Worm (Caenorhabditis elegans) whole organism, L1 larva: Measurements from ENCODE around the gene Y39A1A.18.

ENCODE experiments used
- Y116A8C.19 ChIP-seq: sonication (generic microtip); optimal IDR thresholded peaks from 2 replicates; lab custom pipeline; 2016; ENCODE audit warnings: missing compliant biosample characterization, missing genetic modification characterization, borderline replicate concordance
- aha-1 ChIP-seq: fragments of 150-350 bp; optimal IDR thresholded peaks from 2 replicates; lab custom pipeline; 2014; ENCODE audit warnings: missing biosample characterization, missing genetic modification characterization
- alr-1 ChIP-seq: fragments of 200-800 bp; sonication (Bioruptor generic); optimal IDR thresholded peaks from 2 replicates; lab custom pipeline; 2018; ENCODE audit warnings: borderline replicate concordance, mild to moderate bottlenecking, missing genetic modification characterization, missing compliant biosample characterization
- ama-1 ChIP-seq: fragments of 150-350 bp; optimal IDR thresholded peaks from 2 replicates; lab custom pipeline; 2014
- blmp-1 ChIP-seq: fragments of 150-350 bp; optimal IDR thresholded peaks from 2 replicates; lab custom pipeline; 2014; ENCODE audit warnings: missing biosample characterization, missing genetic modification characterization
- ceh-88 ChIP-seq: fragments of 200-800 bp; sonication (Bioruptor generic); IDR thresholded peaks from 2 replicates; pipeline ENCODE4 v1.3.6; 2022; ENCODE audit warnings: missing genetic modification characterization, missing compliant biosample characterization
- dsc-1 ChIP-seq: sonication (generic microtip); optimal IDR thresholded peaks from 2 replicates; lab custom pipeline; 2016; ENCODE audit warnings: mild to moderate bottlenecking, missing genetic modification characterization, missing compliant biosample characterization
- efl-1 ChIP-seq, 4 experiments: fragments of 150-350 bp; optimal IDR thresholded peaks in 3 of 4; peaks in 1 of 4; 1 replicate in 1 of 4; 2 replicates in 3 of 4; lab custom pipeline; 2014; ENCODE audit warnings: missing biosample characterization in 2 of 4, missing genetic modification characterization in 2 of 4, missing genetic modification reagents in 2 of 4
- egl-13 ChIP-seq: sonication (generic microtip); optimal IDR thresholded peaks from 2 replicates; lab custom pipeline; 2016; ENCODE audit warnings: missing genotype, missing genetic modification reagents, missing genetic modification characterization, missing compliant biosample characterization
- elt-3 ChIP-seq, 6 experiments: fragments of 150-350 bp in 1 of 6; sonication (generic microtip); optimal IDR thresholded peaks; 2 replicates each; lab custom pipeline; 2017 to 2018; ENCODE audit warnings: missing biosample characterization in 6 of 6, missing genetic modification characterization in 6 of 6, inconsistent platforms in 1 of 6
- fos-1 ChIP-seq: fragments of 150-350 bp; optimal IDR thresholded peaks from 2 replicates; lab custom pipeline; 2014; ENCODE audit warnings: missing biosample characterization, missing genetic modification characterization
- grh-1 ChIP-seq: fragments of 200-800 bp; sonication (Bioruptor generic); IDR thresholded peaks from 2 replicates; pipeline ENCODE4 v1.3.6; 2022; ENCODE audit warnings: missing genetic modification reagents, missing genetic modification characterization, missing compliant biosample characterization
- hlh-4 ChIP-seq: sonication (generic microtip); optimal IDR thresholded peaks from 2 replicates; lab custom pipeline; 2016; ENCODE audit warnings: mild to moderate bottlenecking, missing genetic modification characterization, missing compliant biosample characterization
- hpl-2 ChIP-seq: fragments of 150-350 bp; optimal IDR thresholded peaks from 2 replicates; lab custom pipeline; 2014; ENCODE audit warnings: missing biosample characterization, missing genetic modification reagents, missing genetic modification characterization
- jun-1 ChIP-seq: fragments of 150-350 bp; optimal IDR thresholded peaks from 2 replicates; lab custom pipeline; 2014; ENCODE audit warnings: missing biosample characterization, missing genetic modification reagents, missing genetic modification characterization
- lin-14 ChIP-seq: fragments of 200-800 bp; sonication (Bioruptor generic); optimal IDR thresholded peaks from 2 replicates; lab custom pipeline; 2018; ENCODE audit warnings: mild to moderate bottlenecking, missing genetic modification characterization, moderate library complexity, missing compliant biosample characterization
- mdl-1 ChIP-seq, 2 experiments: fragments of 150-350 bp; optimal IDR thresholded peaks; 2 replicates each; lab custom pipeline; 2014 to 2017; ENCODE audit warnings: missing biosample characterization in 2 of 2, missing genetic modification characterization in 2 of 2, inconsistent platforms in 1 of 2
- mef-2 ChIP-seq: fragments of 150-350 bp; optimal IDR thresholded peaks from 2 replicates; lab custom pipeline; 2014; ENCODE audit warnings: missing biosample characterization, missing genetic modification characterization
- nhr-11 ChIP-seq: fragments of 150-350 bp; optimal IDR thresholded peaks from 2 replicates; lab custom pipeline; 2014; ENCODE audit warnings: missing biosample characterization, missing genetic modification characterization
- nhr-12 ChIP-seq: sonication (generic microtip); optimal IDR thresholded peaks from 2 replicates; lab custom pipeline; 2017; ENCODE audit warnings: missing biosample characterization, missing genetic modification characterization
- nhr-237 ChIP-seq: fragments of 150-350 bp; optimal IDR thresholded peaks from 2 replicates; lab custom pipeline; 2014; ENCODE audit warnings: missing biosample characterization, missing genetic modification characterization
- nhr-28 ChIP-seq: fragments of 150-350 bp; optimal IDR thresholded peaks from 2 replicates; lab custom pipeline; 2014; ENCODE audit warnings: missing biosample characterization, missing genetic modification characterization
- nhr-71 ChIP-seq: sonication (generic microtip); optimal IDR thresholded peaks from 2 replicates; lab custom pipeline; 2016; ENCODE audit warnings: mild to moderate bottlenecking, missing genetic modification characterization, moderate library complexity, missing compliant biosample characterization
- nhr-77 ChIP-seq: fragments of 150-350 bp; optimal IDR thresholded peaks from 2 replicates; lab custom pipeline; 2014; ENCODE audit warnings: missing biosample characterization, missing genetic modification characterization
- nhr-85 ChIP-seq: sonication (generic microtip); peaks from one replicate; lab custom pipeline; 2016; ENCODE audit warnings: missing genetic modification characterization, inconsistent platforms, missing compliant biosample characterization
- snu-23 ChIP-seq: sonication (generic microtip); optimal IDR thresholded peaks from 2 replicates; lab custom pipeline; 2016; ENCODE audit warnings: missing genetic modification characterization, missing compliant biosample characterization
- sup-37 ChIP-seq: fragments of 200-800 bp; sonication (Bioruptor generic); optimal IDR thresholded peaks from 2 replicates; lab custom pipeline; 2018; ENCODE audit warnings: mild to moderate bottlenecking, missing genetic modification characterization, missing compliant biosample characterization
- swsn-7 ChIP-seq: sonication (generic microtip); optimal IDR thresholded peaks from 2 replicates; lab custom pipeline; 2016; ENCODE audit warnings: missing genetic modification characterization, missing compliant biosample characterization
- tlp-1 ChIP-seq: fragments of 150-350 bp; optimal IDR thresholded peaks from 2 replicates; lab custom pipeline; 2014; ENCODE audit warnings: missing biosample characterization, missing genetic modification characterization
- unc-130 ChIP-seq: fragments of 150-350 bp; optimal IDR thresholded peaks from 2 replicates; lab custom pipeline; 2017; ENCODE audit warnings: missing biosample characterization, missing genetic modification characterization, inconsistent platforms
- unc-30 ChIP-seq: sonication (generic microtip); optimal IDR thresholded peaks from 2 replicates; lab custom pipeline; 2017; ENCODE audit warnings: missing biosample characterization, missing genetic modification characterization
- unc-62 ChIP-seq: fragments of 150-350 bp; optimal IDR thresholded peaks from 2 replicates; lab custom pipeline; 2014; ENCODE audit warnings: missing biosample characterization, missing genetic modification reagents, missing genetic modification characterization
- unc-98 ChIP-seq: fragments of 200-800 bp; sonication (Bioruptor generic); IDR thresholded peaks from 2 replicates; pipeline ENCODE4 v1.3.6; 2022; ENCODE audit warnings: missing genetic modification characterization, missing compliant biosample characterization
- vab-15 ChIP-seq: sonication (generic microtip); optimal IDR thresholded peaks from 2 replicates; lab custom pipeline; 2017; ENCODE audit warnings: missing genotype, mild to moderate bottlenecking, missing genetic modification characterization, missing compliant biosample characterization
- zip-4 ChIP-seq: fragments of 200-800 bp; sonication (Bioruptor generic); optimal IDR thresholded peaks from 2 replicates; lab custom pipeline; 2018; ENCODE audit warnings: mild to moderate bottlenecking, missing genetic modification characterization, moderate library complexity, missing compliant biosample characterization
- ztf-11 ChIP-seq, 2 experiments: sonication (generic microtip); optimal IDR thresholded peaks; 2 replicates each; lab custom pipeline; 2016 to 2017; ENCODE audit warnings: missing genetic modification characterization in 2 of 2, missing biosample characterization in 1 of 2, missing compliant biosample characterization in 1 of 2
- ztf-4 ChIP-seq: fragments of 150-350 bp; optimal IDR thresholded peaks from 2 replicates; lab custom pipeline; 2014; ENCODE audit warnings: missing biosample characterization, missing genetic modification characterization

Gene Y39A1A.18

DNA sequence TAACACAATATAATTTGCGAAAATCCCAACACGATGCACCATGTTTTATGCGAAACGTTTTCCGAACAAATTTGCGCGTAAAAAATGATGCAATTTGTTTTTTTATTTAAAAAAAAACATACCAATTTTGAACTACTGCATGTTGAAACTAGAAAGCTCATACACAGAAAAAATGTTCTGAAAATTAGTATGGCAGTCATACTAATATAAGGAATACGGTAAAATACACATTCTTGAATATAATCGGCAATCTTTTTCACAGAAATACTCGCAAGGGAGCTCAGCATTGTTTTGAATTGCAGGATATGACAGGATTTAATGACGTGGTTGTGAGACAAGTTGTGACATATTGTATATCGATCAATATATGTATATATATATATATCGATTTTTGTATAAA lies 15.3 kb downstream of the Y39A1A.18 start, which contains the start of gene Y39A1A.16:
TSS of gene Y39A1A.16 (plus strand) at position 301 of the 400 bp plus-strand sequence.
- TF ChIP-seq nhr-11 (tag; lab: Kevin White, UChicago) = no peak
- TF ChIP-seq hlh-4 (tag; lab: Kevin White, UChicago) = no peak
- TF ChIP-seq sup-37 (GFP tag; lab: Kevin White, UChicago) = no peak
- no peak for TF ChIP-seq zip-4
- TF ChIP-seq unc-98 (GFP tag; lab: Robert Waterston, UW) = no peak
- TF ChIP-seq egl-13 (tag; lab: Kevin White, UChicago) = no peak
- TF ChIP-seq snu-23 (GFP tag; lab: Kevin White, UChicago) = no peak
- no peak for TF ChIP-seq Y116A8C.19 (tag; lab: Kevin White, UChicago)
- no peak for TF ChIP-seq fos-1
- TF ChIP-seq ztf-4 = no peak
- no peak for TF ChIP-seq nhr-12 (tag; lab: Kevin White, UChicago)
- TF ChIP-seq mdl-1 (tag; optimal IDR thresholded peaks at IDR 0.05; lab: Kevin White, UChicago) = no peak
- no peak for TF ChIP-seq nhr-85 (tag; lab: Kevin White, UChicago)
- no peak for TF ChIP-seq ama-1 (lab: Kevin White, UChicago)
- no peak for TF ChIP-seq aha-1 (tag; lab: Kevin White, UChicago)
- no peak for TF ChIP-seq mef-2
- TF ChIP-seq, all 84 proteins: peak for 0

DNA sequence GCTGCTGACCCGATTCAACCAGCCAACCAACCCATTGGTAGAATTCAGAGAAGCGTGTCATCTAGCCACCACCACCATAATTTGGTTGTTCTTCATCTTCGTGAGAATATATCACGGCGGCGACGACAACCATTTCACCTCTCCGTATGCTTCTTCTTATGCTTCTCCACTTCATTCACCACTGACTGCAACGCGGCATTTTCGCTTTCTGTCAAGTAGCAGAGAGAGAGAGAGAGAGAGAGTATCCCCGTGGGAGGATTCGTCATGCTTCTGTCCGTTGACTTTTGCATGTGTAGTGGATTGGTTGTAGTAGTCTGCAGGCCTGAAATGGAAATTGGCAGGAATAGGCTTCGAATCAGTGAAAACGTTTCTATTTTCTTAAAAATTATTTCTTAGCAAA lies 22.4 kb downstream of the Y39A1A.18 start:
- TF ChIP-seq nhr-71 (tag; lab: Kevin White, UChicago) (no peak), efl-1 (optimal IDR thresholded peaks at IDR 0.05; lab: Kevin White, UChicago) (no peak), efl-1 (GFP tag; optimal IDR thresholded peaks at IDR 0.05 in 1 of 2; lab: Kevin White, UChicago) (peak in 1 of 2 experiments; percentile 60), zip-4 (no peak), nhr-237 (no peak), tlp-1 (tag; lab: Kevin White, UChicago) (no peak), dsc-1 (tag; lab: Kevin White, UChicago) (no peak), blmp-1 (tag; lab: Kevin White, UChicago) (peak; percentile 83)

DNA sequence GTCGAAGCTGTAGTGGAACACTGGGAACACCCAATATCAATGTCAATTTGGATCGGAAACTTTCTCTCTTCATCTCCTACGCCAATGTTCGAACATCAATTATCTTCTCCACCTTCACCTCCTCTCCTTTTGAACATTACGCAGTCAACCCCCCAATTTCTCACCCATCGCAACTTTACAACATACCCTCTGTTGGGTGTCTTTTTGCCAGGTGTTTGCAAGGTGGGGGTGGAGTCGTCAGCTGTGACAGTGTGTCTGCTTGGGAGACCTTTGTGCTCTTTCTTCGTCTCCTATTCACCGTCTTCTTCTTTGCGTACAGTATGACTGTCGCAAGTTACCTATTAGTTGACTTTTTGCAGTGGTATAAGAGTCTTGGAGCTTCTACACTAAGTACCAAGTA lies 27.6 kb downstream of the Y39A1A.18 start:
- TF ChIP-seq vab-15 (tag; lab: Kevin White, UChicago) (no peak), nhr-85 (tag; lab: Kevin White, UChicago) (peak; percentile 55)

DNA sequence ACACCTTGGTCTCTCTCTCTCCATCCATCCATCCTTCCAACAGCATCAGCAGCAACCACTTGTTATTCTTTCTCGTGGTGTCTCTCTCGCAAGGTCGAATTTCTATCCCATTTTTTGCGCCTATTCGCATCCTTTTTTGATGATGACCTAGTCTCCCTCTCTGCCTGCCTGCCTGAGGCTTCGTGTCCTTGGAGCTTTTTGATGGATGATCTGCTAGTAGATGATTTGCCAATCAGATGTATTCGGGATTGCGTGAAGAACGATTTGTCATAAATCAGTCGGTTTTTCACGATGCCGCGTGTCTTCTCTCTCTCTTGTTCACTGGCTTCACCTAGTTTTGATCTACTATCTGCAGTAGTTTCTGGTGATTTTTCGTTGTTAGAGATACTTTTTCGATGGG lies 33.0 kb downstream of the Y39A1A.18 start:
- TF ChIP-seq elt-3 (tag; optimal IDR thresholded peaks at IDR 0.05; lab: Kevin White, UChicago) (peak in 1 of 6 experiments; percentile 6), blmp-1 (tag; lab: Kevin White, UChicago) (peak; percentile 58), lin-14 (GFP tag; lab: Kevin White, UChicago) (peak; percentile 38), vab-15 (tag; lab: Kevin White, UChicago) (no peak), ztf-11 (tag; optimal IDR thresholded peaks at IDR 0.05; lab: Kevin White, UChicago) (no peak), hpl-2 (GFP tag; lab: Kevin White, UChicago) (no peak), sup-37 (GFP tag; lab: Kevin White, UChicago) (no peak), nhr-85 (tag; lab: Kevin White, UChicago) (peak; percentile 79)

DNA sequence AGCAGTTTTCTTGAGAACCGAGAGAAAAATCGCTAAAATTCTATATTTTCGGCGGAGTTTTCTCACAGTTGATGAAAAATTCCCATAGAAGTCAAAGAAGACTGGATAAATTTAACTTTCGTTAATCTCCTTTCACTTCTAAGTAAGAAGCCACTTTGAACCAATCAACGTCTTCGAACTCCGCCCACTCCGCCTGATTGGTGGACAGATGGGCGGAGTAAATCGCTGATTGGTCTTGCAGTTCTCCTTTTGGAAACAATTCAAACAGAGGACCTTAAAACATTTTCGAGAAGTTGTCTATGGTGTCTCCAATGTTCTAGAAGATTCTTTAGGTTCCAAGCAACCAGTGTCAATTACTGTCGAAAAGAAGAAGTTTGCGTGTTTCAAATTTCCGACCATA lies 35.9 kb downstream of the Y39A1A.18 start:
- no peak for TF ChIP-seq elt-3 (tag; optimal IDR thresholded peaks at IDR 0.05; lab: Kevin White, UChicago)
- no peak for TF ChIP-seq nhr-237
- no peak for TF ChIP-seq jun-1 (tag; lab: Kevin White, UChicago)
- no peak for TF ChIP-seq swsn-7 (tag; lab: Kevin White, UChicago)
- no peak for TF ChIP-seq unc-130
- TF ChIP-seq nhr-28 (tag; lab: Kevin White, UChicago) = no peak
- TF ChIP-seq fos-1 = no peak
- no peak for TF ChIP-seq efl-1 (optimal IDR thresholded peaks at IDR 0.05; lab: Kevin White, UChicago)
- TF ChIP-seq efl-1 (GFP tag; optimal IDR thresholded peaks at IDR 0.05 in 1 of 2; lab: Kevin White, UChicago) = no peak
- TF ChIP-seq nhr-11 (tag; lab: Kevin White, UChicago) = no peak
- no peak for TF ChIP-seq alr-1 (tag; lab: Kevin White, UChicago)
- no peak for TF ChIP-seq unc-30 (tag; lab: Kevin White, UChicago)
- TF ChIP-seq grh-1 (GFP tag; lab: Robert Waterston, UW) = no peak
- no peak for TF ChIP-seq ceh-88 (GFP tag; lab: Robert Waterston, UW)
- no peak for TF ChIP-seq ama-1 (lab: Kevin White, UChicago)
- TF ChIP-seq unc-62 = no peak
- no peak for TF ChIP-seq nhr-77 (tag; lab: Kevin White, UChicago)
